Fruit fly (Drosophila melanogaster) whole organism, prepupa: ENCODE results near the gene Ost48.
A peak's percentile ranks its signal among the peaks of the same experiment; 100 is the strongest.

ENCODE experiments used
- Blimp-1 ChIP-seq: fragments of 200-800 bp; sonication (Bioruptor generic); optimal IDR thresholded peaks from 3 replicates; lab custom pipeline; 2017; ENCODE audit warnings: missing biosample characterization, missing genetic modification characterization, mild to moderate bottlenecking, moderate library complexity, missing genetic modification reagents
- CG10631 ChIP-seq: fragments of 200-800 bp; sonication (Bioruptor generic); optimal IDR thresholded peaks from 2 replicates; lab custom pipeline; 2016; ENCODE audit warnings: missing biosample characterization, missing genetic modification characterization
- CG10669 ChIP-seq: fragments of 200-800 bp; sonication (Bioruptor generic); optimal IDR thresholded peaks from 3 replicates; lab custom pipeline; 2018; ENCODE audit warnings: missing biosample characterization, mild to moderate bottlenecking, missing genetic modification characterization, moderate library complexity
- CG11762 ChIP-seq: fragments of 200-800 bp; sonication (Bioruptor generic); optimal IDR thresholded peaks from 3 replicates; lab custom pipeline; 2016; ENCODE audit warnings: missing biosample characterization, missing genetic modification characterization; ENCODE audit not compliant: insufficient read depth
- CG11902 ChIP-seq: fragments of 200-800 bp; sonication (Bioruptor generic); optimal IDR thresholded peaks from 3 replicates; lab custom pipeline; 2016; ENCODE audit warnings: missing biosample characterization, missing genetic modification characterization
- CG16779 ChIP-seq: fragments of 200-800 bp; sonication (Bioruptor generic); optimal IDR thresholded peaks from 3 replicates; lab custom pipeline; 2017; ENCODE audit warnings: missing biosample characterization, mild to moderate bottlenecking, missing genetic modification characterization
- CG31627 ChIP-seq: fragments of 200-800 bp; sonication (Bioruptor generic); optimal IDR thresholded peaks from 3 replicates; lab custom pipeline; 2016; ENCODE audit warnings: missing biosample characterization, missing genetic modification characterization
- CG32006 ChIP-seq: fragments of 200-800 bp; sonication (Bioruptor generic); optimal IDR thresholded peaks from 3 replicates; lab custom pipeline; 2017; ENCODE audit warnings: missing biosample characterization, mild to moderate bottlenecking, missing genetic modification characterization
- CG34406 ChIP-seq: fragments of 200-800 bp; sonication (Bioruptor generic); optimal IDR thresholded peaks from 3 replicates; lab custom pipeline; 2016; ENCODE audit warnings: missing biosample characterization, missing genetic modification characterization
- CG4318 ChIP-seq: fragments of 200-800 bp; sonication (Bioruptor generic); optimal IDR thresholded peaks from 3 replicates; lab custom pipeline; 2017; ENCODE audit warnings: missing biosample characterization, mild to moderate bottlenecking, missing genetic modification characterization
- CG6163 ChIP-seq: fragments of 200-800 bp; sonication (Bioruptor generic); IDR thresholded peaks from 3 replicates; pipeline ENCODE4 v1.3.6; 2022; ENCODE audit warnings: missing biosample characterization, missing genetic modification characterization
- CG6276 ChIP-seq: fragments of 200-800 bp; sonication (Bioruptor generic); optimal IDR thresholded peaks from 2 replicates; lab custom pipeline; 2017; ENCODE audit warnings: missing biosample characterization, mild to moderate bottlenecking, missing genetic modification characterization
- CG6792 ChIP-seq: fragments of 200-800 bp; sonication (Bioruptor generic); optimal IDR thresholded peaks from 3 replicates; lab custom pipeline; 2016; ENCODE audit warnings: missing biosample characterization, missing genetic modification characterization
- CG6808 ChIP-seq: fragments of 200-800 bp; sonication (Bioruptor generic); optimal IDR thresholded peaks from 3 replicates; lab custom pipeline; 2017; ENCODE audit warnings: missing biosample characterization, missing genetic modification characterization, mild to moderate bottlenecking, moderate library complexity, missing genetic modification reagents
- CG7368 ChIP-seq: fragments of 200-800 bp; sonication (Bioruptor generic); optimal IDR thresholded peaks from 3 replicates; lab custom pipeline; 2016; ENCODE audit warnings: missing biosample characterization, missing genetic modification characterization
- CG8119 ChIP-seq: fragments of 200-800 bp; sonication (Bioruptor generic); IDR thresholded peaks from 3 replicates; pipeline ENCODE4 v1.3.6; 2022; ENCODE audit warnings: missing biosample characterization, missing genetic modification characterization
- CG8319 ChIP-seq: fragments of 200-800 bp; sonication (Bioruptor generic); optimal IDR thresholded peaks from 3 replicates; lab custom pipeline; 2016; ENCODE audit warnings: missing biosample characterization, missing genetic modification characterization
- CG8632 ChIP-seq: fragments of 200-800 bp; sonication (Bioruptor generic); optimal IDR thresholded peaks from 3 replicates; lab custom pipeline; 2016; ENCODE audit warnings: missing biosample characterization, missing genetic modification characterization
- CG9139 ChIP-seq: fragments of 200-800 bp; sonication (Bioruptor generic); optimal IDR thresholded peaks from 3 replicates; lab custom pipeline; 2017; ENCODE audit warnings: missing biosample characterization, mild to moderate bottlenecking, missing genetic modification characterization
- Eip75B ChIP-seq: fragments of 200-800 bp; sonication (Bioruptor generic); optimal IDR thresholded peaks from 3 replicates; lab custom pipeline; 2016; ENCODE audit warnings: missing biosample characterization, missing genetic modification characterization
- Eip78C ChIP-seq: fragments of 200-800 bp; sonication (Bioruptor generic); peaks from one replicate; lab custom pipeline; 2016; ENCODE audit warnings: missing biosample characterization, missing genetic modification characterization
- Ets21C ChIP-seq: fragments of 200-800 bp; sonication (Bioruptor generic); optimal IDR thresholded peaks from 3 replicates; lab custom pipeline; 2016; ENCODE audit warnings: missing biosample characterization, missing genetic modification characterization
- Ets96B ChIP-seq: fragments of 200-800 bp; optimal IDR thresholded peaks from 2 replicates; lab custom pipeline; 2019; ENCODE audit warnings: missing biosample characterization, mild to moderate bottlenecking, missing genetic modification characterization, moderate library complexity
- Gug ChIP-seq: fragments of 200-800 bp; sonication (Bioruptor generic); IDR thresholded peaks from 2 replicates; pipeline ENCODE4 v1.3.6; 2022; ENCODE audit warnings: missing biosample characterization, missing genetic modification characterization
- Hr38 ChIP-seq: sonication (Bioruptor generic); optimal IDR thresholded peaks from 2 replicates; lab custom pipeline; 2016; ENCODE audit warnings: missing biosample characterization, missing genetic modification characterization
- Hr39 ChIP-seq: fragments of 200-800 bp; sonication (Bioruptor generic); optimal IDR thresholded peaks from 2 replicates; lab custom pipeline; 2016; ENCODE audit warnings: missing biosample characterization, missing genetic modification characterization
- Hr4 ChIP-seq: fragments of 200-800 bp; sonication (Bioruptor generic); optimal IDR thresholded peaks from 3 replicates; lab custom pipeline; 2016; ENCODE audit warnings: missing biosample characterization, missing genetic modification characterization
- OdsH ChIP-seq: fragments of 200-800 bp; sonication (Bioruptor generic); optimal IDR thresholded peaks from 3 replicates; lab custom pipeline; 2016; ENCODE audit warnings: missing biosample characterization, missing genetic modification characterization
- Smox ChIP-seq: fragments of 200-800 bp; sonication (Bioruptor generic); optimal IDR thresholded peaks from 3 replicates; lab custom pipeline; 2016; ENCODE audit warnings: missing biosample characterization, missing genetic modification characterization
- Sox102F ChIP-seq: fragments of 200-800 bp; sonication (Bioruptor generic); optimal IDR thresholded peaks from 2 replicates; lab custom pipeline; 2016; ENCODE audit warnings: missing biosample characterization, mild to moderate bottlenecking, missing genetic modification characterization
- Sox14 ChIP-seq: fragments of 200-800 bp; sonication (Bioruptor generic); optimal IDR thresholded peaks from 3 replicates; lab custom pipeline; 2016; ENCODE audit warnings: missing biosample characterization, missing genetic modification characterization
- Sox15 ChIP-seq: fragments of 200-800 bp; sonication (Bioruptor generic); optimal IDR thresholded peaks from 3 replicates; lab custom pipeline; 2016; ENCODE audit warnings: missing biosample characterization, missing genetic modification characterization
- achi ChIP-seq: fragments of 200-800 bp; sonication (Bioruptor generic); optimal IDR thresholded peaks from 3 replicates; lab custom pipeline; 2016; ENCODE audit warnings: missing biosample characterization, missing genetic modification characterization
- cyc ChIP-seq: fragments of 200-800 bp; sonication (Bioruptor generic); optimal IDR thresholded peaks from 3 replicates; lab custom pipeline; 2016; ENCODE audit warnings: missing biosample characterization, missing genetic modification characterization
- dac ChIP-seq: fragments of 200-800 bp; sonication (Bioruptor generic); optimal IDR thresholded peaks from 2 replicates; lab custom pipeline; 2017; ENCODE audit warnings: missing biosample characterization, mild to moderate bottlenecking, missing genetic modification characterization
- eg ChIP-seq: fragments of 200-800 bp; sonication (Bioruptor generic); IDR thresholded peaks from 3 replicates; pipeline ENCODE4 v1.3.6; 2022; ENCODE audit warnings: missing biosample characterization, missing genetic modification characterization
- esn ChIP-seq: fragments of 200-800 bp; sonication (Bioruptor generic); optimal IDR thresholded peaks from 2 replicates; lab custom pipeline; 2016; ENCODE audit warnings: missing biosample characterization, mild to moderate bottlenecking, missing genetic modification characterization, moderate library complexity
- fd85E ChIP-seq: fragments of 200-800 bp; sonication (Bioruptor generic); optimal IDR thresholded peaks from 3 replicates; lab custom pipeline; 2016; ENCODE audit warnings: missing biosample characterization, missing genetic modification characterization
- fkh ChIP-seq: fragments of 200-800 bp; sonication (Bioruptor generic); optimal IDR thresholded peaks from 3 replicates; lab custom pipeline; 2017; ENCODE audit warnings: missing biosample characterization, mild to moderate bottlenecking, missing genetic modification characterization, moderate library complexity
- lz ChIP-seq: fragments of 200-800 bp; sonication (Bioruptor generic); optimal IDR thresholded peaks from 3 replicates; lab custom pipeline; 2016; ENCODE audit warnings: missing biosample characterization, missing genetic modification characterization
- net ChIP-seq: fragments of 200-800 bp; sonication (Bioruptor generic); optimal IDR thresholded peaks from 3 replicates; lab custom pipeline; 2016; ENCODE audit warnings: missing biosample characterization, missing genetic modification characterization
- salr ChIP-seq, 2 experiments: fragments of 200-800 bp; sonication (Bioruptor generic); optimal IDR thresholded peaks; 3 replicates each; lab custom pipeline; 2016 to 2018; ENCODE audit warnings: missing biosample characterization in 2 of 2, missing genetic modification characterization in 2 of 2, mild to moderate bottlenecking in 1 of 2
- spab ChIP-seq: fragments of 200-800 bp; sonication (Bioruptor generic); optimal IDR thresholded peaks from 2 replicates; lab custom pipeline; 2017; ENCODE audit warnings: missing biosample characterization, mild to moderate bottlenecking, missing genetic modification characterization, missing genetic modification reagents
- ss ChIP-seq, 2 experiments: fragments of 200-800 bp; sonication (Bioruptor generic); optimal IDR thresholded peaks; 2 replicates in 1 of 2; 3 replicates in 1 of 2; lab custom pipeline; 2017 to 2018; ENCODE audit warnings: mild to moderate bottlenecking in 2 of 2, missing biosample characterization in 2 of 2, missing genetic modification characterization in 2 of 2, moderate library complexity in 1 of 2
- svp ChIP-seq: fragments of 200-800 bp; sonication (Bioruptor generic); peaks from one replicate; lab custom pipeline; 2016; ENCODE audit warnings: missing biosample characterization, missing genetic modification characterization
- vri ChIP-seq: fragments of 200-800 bp; sonication (Bioruptor generic); optimal IDR thresholded peaks from 3 replicates; lab custom pipeline; 2016; ENCODE audit warnings: missing biosample characterization, mild to moderate bottlenecking, missing genetic modification characterization

Ost48 gene

dm6 chrX:9158366-9158765 is at the start of gene Ost48, which contains the start of gene Dlip1:
Gene Ost48, minus strand, starts transcription at chrX:9158515.
Gene Dlip1, plus strand, starts transcription at chrX:9158622.
- TF ChIP-seq salr (GFP tag; optimal IDR thresholded peaks at IDR 0.05; lab: Kevin White, UChicago), result no peak
- no peak for TF ChIP-seq Smox (GFP tag; lab: Kevin White, UChicago)
- no peak for TF ChIP-seq Ets21C (GFP tag; lab: Kevin White, UChicago)
- TF ChIP-seq Hr38 (GFP tag; lab: Kevin White, UChicago), result no peak
- TF ChIP-seq Sox102F (GFP tag; lab: Kevin White, UChicago), result no peak
- no peak for TF ChIP-seq dac
- TF ChIP-seq Hr4 (GFP tag; lab: Kevin White, UChicago), result no peak
- TF ChIP-seq OdsH (GFP tag; lab: Kevin White, UChicago), result no peak
- TF ChIP-seq CG32006 (GFP tag; lab: Kevin White, UChicago), result no peak
- no peak for TF ChIP-seq Hr39 (GFP tag; lab: Kevin White, UChicago)
- no peak for TF ChIP-seq achi (GFP tag; lab: Kevin White, UChicago)
- no peak for TF ChIP-seq spab (GFP tag; lab: Kevin White, UChicago)
- TF ChIP-seq lz (GFP tag; lab: Kevin White, UChicago), result no peak
- no peak for TF ChIP-seq CG31627 (GFP tag; lab: Kevin White, UChicago)
- TF ChIP-seq fd85E (GFP tag; lab: Kevin White, UChicago), result no peak
- TF ChIP-seq Eip78C, result no peak
- TF ChIP-seq eg (GFP tag; lab: Robert Waterston, UW), result no peak
- TF ChIP-seq Sox15 (GFP tag; lab: Kevin White, UChicago), result no peak
- no peak for TF ChIP-seq Gug (GFP tag; lab: Robert Waterston, UW)
- no peak for TF ChIP-seq CG6163 (GFP tag; lab: Robert Waterston, UW)

dm6 chrX:9201866-9202681 is 43.8 kb upstream of the Ost48 start:
- TF ChIP-seq eg (GFP tag; lab: Robert Waterston, UW), result peak; percentile 83
- peak; percentile 52 for TF ChIP-seq Eip78C
- no peak for TF ChIP-seq esn (GFP tag; lab: Kevin White, UChicago)
- TF ChIP-seq svp, result peak; percentile 48
- peak; percentile 27 for TF ChIP-seq CG16779 (tag; lab: Kevin White, UChicago)
- no peak for TF ChIP-seq Ets21C (GFP tag; lab: Kevin White, UChicago)
- TF ChIP-seq CG7368, result no peak
- peak; percentile 70 for TF ChIP-seq CG6276
- TF ChIP-seq Eip75B (GFP tag; lab: Kevin White, UChicago), result no peak
- peak; percentile 63 for TF ChIP-seq Ets96B (tag; lab: Kevin White, UChicago)
- TF ChIP-seq CG11902 (GFP tag; lab: Kevin White, UChicago), result no peak
- TF ChIP-seq CG8319 (GFP tag; lab: Kevin White, UChicago), result no peak
- TF ChIP-seq fd85E (GFP tag; lab: Kevin White, UChicago), result no peak
- TF ChIP-seq CG6808 (GFP tag; lab: Kevin White, UChicago), result peak; percentile 18
- TF ChIP-seq OdsH (GFP tag; lab: Kevin White, UChicago), result peak; percentile 2
- no peak for TF ChIP-seq CG31627 (GFP tag; lab: Kevin White, UChicago)
- peak; percentile 39 for TF ChIP-seq fkh (GFP tag; lab: Kevin White, UChicago)
- TF ChIP-seq CG11762 (GFP tag; lab: Kevin White, UChicago), result peak; percentile 24
- TF ChIP-seq Sox102F (GFP tag; lab: Kevin White, UChicago), result peak; percentile 5
- TF ChIP-seq CG4318, result peak; percentile 54
- TF ChIP-seq salr (GFP tag; optimal IDR thresholded peaks at IDR 0.05; lab: Kevin White, UChicago), result peak; percentile 20 to 48
- TF ChIP-seq CG9139 (GFP tag; lab: Kevin White, UChicago), result no peak
- TF ChIP-seq cyc (GFP tag; lab: Kevin White, UChicago), result no peak
- no peak for TF ChIP-seq Blimp-1 (GFP tag; lab: Kevin White, UChicago)
- peak in 1 of 2 experiments; percentile 10 for TF ChIP-seq ss (GFP tag; optimal IDR thresholded peaks at IDR 0.05; lab: Kevin White, UChicago)
- TF ChIP-seq Hr38 (GFP tag; lab: Kevin White, UChicago), result no peak
- no peak for TF ChIP-seq Hr39 (GFP tag; lab: Kevin White, UChicago)
- peak; percentile 44 for TF ChIP-seq CG10669 (GFP tag; lab: Kevin White, UChicago)
- TF ChIP-seq Sox15 (GFP tag; lab: Kevin White, UChicago), result no peak
- no peak for TF ChIP-seq Sox14 (GFP tag; lab: Kevin White, UChicago)
- TF ChIP-seq CG6792 (GFP tag; lab: Kevin White, UChicago), result peak; percentile 13
- TF ChIP-seq net (GFP tag; lab: Kevin White, UChicago), result no peak
- peak; percentile 47 for TF ChIP-seq achi (GFP tag; lab: Kevin White, UChicago)
- TF ChIP-seq Hr4 (GFP tag; lab: Kevin White, UChicago), result peak; percentile 16
- TF ChIP-seq CG10631 (GFP tag; lab: Kevin White, UChicago), result peak; percentile 25
- TF ChIP-seq CG34406, result peak; percentile 37
- no peak for TF ChIP-seq CG8632 (GFP tag; lab: Kevin White, UChicago)
- TF ChIP-seq CG8119 (GFP tag; lab: Robert Waterston, UW), result peak; percentile 64; the same call in 2 of the 3 replicates
- TF ChIP-seq vri (GFP tag; lab: Kevin White, UChicago), result peak; percentile 1
